Worm (Caenorhabditis elegans): ENCODE data around the gene clec-171.

clec-171 gene

DNA sequence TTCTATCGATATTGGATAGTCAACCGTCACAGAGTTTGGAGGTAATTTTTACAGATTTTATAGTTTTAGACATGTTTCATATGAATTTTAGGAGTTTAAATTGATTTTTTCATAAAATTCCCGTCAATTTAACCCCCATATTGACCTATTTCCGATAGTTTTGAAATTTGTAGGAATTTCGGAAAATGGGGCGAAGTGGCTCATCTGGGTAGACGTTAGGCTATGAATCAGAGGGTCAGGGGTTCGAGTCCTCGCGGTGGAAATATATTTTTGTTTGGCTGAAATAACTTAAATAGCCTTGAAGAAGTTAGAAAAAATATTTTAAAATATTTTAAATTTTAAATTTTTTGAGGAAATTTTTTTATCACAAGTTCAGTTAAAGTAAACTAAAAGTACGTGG lies 35.7 kb downstream of the clec-171 start:
- TF ChIP-seq ham-2 (GFP tag; optimal IDR thresholded peaks at IDR 0.05) (no peak), elt-1 (tag; optimal IDR thresholded peaks at IDR 0.05; ENCODE audit: borderline replicate concordance, insufficient read depth) (no peak), snpc-4 (tag; optimal IDR thresholded peaks at IDR 0.05) (no peak), bed-3 (GFP tag; optimal IDR thresholded peaks at IDR 0.05) (no peak), ceh-83 (GFP tag; optimal IDR thresholded peaks at IDR 0.05) (no peak), nhr-2 (tag; optimal IDR thresholded peaks at IDR 0.05) (no peak), nhr-237 (tag; optimal IDR thresholded peaks at IDR 0.05) (no peak), mab-5 (tag; optimal IDR thresholded peaks at IDR 0.05) (no peak), ztf-11 (tag; optimal IDR thresholded peaks at IDR 0.05) (no peak), unc-62 (GFP tag; optimal IDR thresholded peaks at IDR 0.05) (no peak), nhr-28 (tag; optimal IDR thresholded peaks at IDR 0.05) (no peak), lin-13 (tag; optimal IDR thresholded peaks at IDR 0.05) (no peak), M03D4.4 (tag; optimal IDR thresholded peaks at IDR 0.05) (no peak), unc-39 (tag; optimal IDR thresholded peaks at IDR 0.05) (no peak), mep-1 (tag; optimal IDR thresholded peaks at IDR 0.05) (no peak), tbx-8 (GFP tag; optimal IDR thresholded peaks at IDR 0.05) (no peak), elt-3 (tag; optimal IDR thresholded peaks at IDR 0.05) (no peak)

DNA sequence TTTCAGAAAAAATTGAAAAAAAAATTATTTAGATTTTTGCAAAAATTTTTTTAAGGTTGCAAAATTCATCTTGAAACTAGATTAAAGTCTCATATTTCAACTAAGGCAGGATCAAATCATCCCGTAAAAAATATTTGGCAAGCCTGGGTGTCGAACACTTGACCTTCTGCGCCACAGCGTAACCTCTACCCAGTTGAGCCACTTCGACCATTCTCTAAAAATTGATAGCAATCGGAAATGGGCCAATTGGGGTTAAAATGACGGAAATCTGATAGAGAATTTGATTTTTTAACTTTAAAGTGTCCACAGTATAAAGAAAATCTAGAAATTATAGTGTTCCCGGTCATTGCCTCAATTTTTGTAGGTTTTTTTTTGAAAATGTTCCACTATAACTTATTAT lies 37.1 kb downstream of the clec-171 start:
- TF ChIP-seq nhr-237 (tag; optimal IDR thresholded peaks at IDR 0.05) (no peak), cnd-1 (tag; optimal IDR thresholded peaks at IDR 0.05) (no peak), unc-39 (tag; optimal IDR thresholded peaks at IDR 0.05) (no peak), elt-3 (tag; optimal IDR thresholded peaks at IDR 0.05) (no peak), nhr-28 (tag; optimal IDR thresholded peaks at IDR 0.05) (no peak), pha-4 (tag; optimal IDR thresholded peaks at IDR 0.05) (no peak), mls-2 (tag; optimal IDR thresholded peaks at IDR 0.05) (no peak), lin-13 (tag; optimal IDR thresholded peaks at IDR 0.05) (no peak), mep-1 (tag; optimal IDR thresholded peaks at IDR 0.05) (no peak), snpc-4 (tag; optimal IDR thresholded peaks at IDR 0.05) (no peak), lin-32 (GFP tag; optimal IDR thresholded peaks at IDR 0.05) (no peak), unc-120 (tag; optimal IDR thresholded peaks at IDR 0.05; ENCODE audit: poor library complexity, severe bottlenecking) (no peak), mab-5 (tag; optimal IDR thresholded peaks at IDR 0.05) (no peak), hlh-1 (tag; optimal IDR thresholded peaks at IDR 0.05) (no peak)

DNA sequence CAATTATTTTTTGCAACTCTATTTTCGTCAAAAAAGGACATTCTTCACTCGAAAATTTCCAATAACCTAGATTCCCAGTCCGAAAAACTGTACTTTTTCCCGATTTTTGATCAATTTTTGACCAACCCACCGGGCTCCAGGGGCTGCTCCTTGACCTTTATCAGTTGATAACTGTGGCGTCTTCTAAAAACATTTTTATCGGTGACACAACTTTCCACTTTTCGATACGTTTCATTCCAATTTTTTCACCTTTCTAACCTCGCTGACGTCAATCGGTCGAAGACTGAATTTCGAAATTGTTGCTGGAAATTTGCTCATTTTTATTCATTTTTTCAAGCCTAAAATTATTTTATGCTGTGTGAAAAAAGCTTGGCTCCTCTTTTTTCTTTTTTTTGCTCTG lies 37.6 kb downstream of the clec-171 start:
- TF ChIP-seq nhr-237 (tag; optimal IDR thresholded peaks at IDR 0.05) (no peak), mls-2 (tag; optimal IDR thresholded peaks at IDR 0.05) (no peak), snpc-4 (tag; optimal IDR thresholded peaks at IDR 0.05) (no peak), ceh-83 (GFP tag; optimal IDR thresholded peaks at IDR 0.05) (no peak), lsy-2 (tag; optimal IDR thresholded peaks at IDR 0.05) (no peak), nhr-76 (tag; optimal IDR thresholded peaks at IDR 0.05) (no peak), mab-5 (tag; optimal IDR thresholded peaks at IDR 0.05) (no peak), flh-1 (GFP tag; optimal IDR thresholded peaks at IDR 0.05) (no peak), sptf-1 (tag; optimal IDR thresholded peaks at IDR 0.05) (no peak), M03D4.4 (tag; optimal IDR thresholded peaks at IDR 0.05) (no peak), bed-3 (GFP tag; optimal IDR thresholded peaks at IDR 0.05) (no peak), drap-1 (GFP tag; optimal IDR thresholded peaks at IDR 0.05) (no peak), cnd-1 (tag; optimal IDR thresholded peaks at IDR 0.05) (no peak), sem-2 (GFP tag; optimal IDR thresholded peaks at IDR 0.05) (no peak), elt-1 (tag; optimal IDR thresholded peaks at IDR 0.05; ENCODE audit: borderline replicate concordance, insufficient read depth) (no peak), lin-32 (GFP tag; optimal IDR thresholded peaks at IDR 0.05) (no peak), mep-1 (tag; optimal IDR thresholded peaks at IDR 0.05) (no peak), blmp-1 (tag; optimal IDR thresholded peaks at IDR 0.05) (no peak), unc-120 (tag; optimal IDR thresholded peaks at IDR 0.05; ENCODE audit: poor library complexity, severe bottlenecking) (no peak)

DNA sequence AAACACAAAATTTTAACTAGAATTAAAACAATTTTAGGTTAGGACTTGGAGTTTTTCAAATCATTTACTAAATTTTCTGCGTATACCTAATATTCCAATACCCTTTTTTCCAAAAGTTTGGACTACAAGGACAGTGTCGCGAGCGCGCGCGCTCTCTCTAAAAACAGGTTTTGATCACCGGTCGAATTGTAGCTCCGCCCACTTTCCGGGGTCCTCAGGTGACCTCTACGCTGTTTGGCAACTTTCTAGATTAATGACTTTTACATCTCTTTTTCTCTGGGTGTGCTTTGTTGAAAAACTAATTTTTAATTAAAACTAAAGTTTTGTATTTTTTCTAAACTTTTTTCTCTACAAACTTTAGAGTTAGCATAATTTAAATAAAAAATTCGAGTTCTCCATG lies 38.2 kb downstream of the clec-171 start:
- no peak for TF ChIP-seq cnd-1 (tag; optimal IDR thresholded peaks at IDR 0.05)
- no peak for TF ChIP-seq mep-1 (tag; optimal IDR thresholded peaks at IDR 0.05)
- no peak for TF ChIP-seq M03D4.4 (tag; optimal IDR thresholded peaks at IDR 0.05)
- no peak for TF ChIP-seq sptf-1 (tag; optimal IDR thresholded peaks at IDR 0.05)
- no peak for TF ChIP-seq unc-62 (GFP tag; optimal IDR thresholded peaks at IDR 0.05)
- no peak for TF ChIP-seq nhr-2 (tag; optimal IDR thresholded peaks at IDR 0.05)
- TF ChIP-seq pha-4 (tag; optimal IDR thresholded peaks at IDR 0.05) = no peak
- no peak for TF ChIP-seq ces-1 (GFP tag; optimal IDR thresholded peaks at IDR 0.05)
- TF ChIP-seq sem-2 (GFP tag; optimal IDR thresholded peaks at IDR 0.05) = no peak
- no peak for TF ChIP-seq tbx-8 (GFP tag; optimal IDR thresholded peaks at IDR 0.05)
- no peak for TF ChIP-seq nhr-76 (tag; optimal IDR thresholded peaks at IDR 0.05)
- TF ChIP-seq unc-120 (tag; optimal IDR thresholded peaks at IDR 0.05; ENCODE audit: poor library complexity, severe bottlenecking) = no peak
- no peak for TF ChIP-seq ham-2 (GFP tag; optimal IDR thresholded peaks at IDR 0.05)
- TF ChIP-seq hlh-1 (tag; optimal IDR thresholded peaks at IDR 0.05) = no peak
- no peak for TF ChIP-seq snpc-4 (tag; optimal IDR thresholded peaks at IDR 0.05)
- no peak for TF ChIP-seq elt-3 (tag; optimal IDR thresholded peaks at IDR 0.05)
- TF ChIP-seq drap-1 (GFP tag; optimal IDR thresholded peaks at IDR 0.05) = no peak
